Worm (Caenorhabditis elegans) whole organism, L3 larva: ENCODE results near the gene fbxa-100.

Experiments
- R02D3.7 ChIP-seq: fragments of 150-350 bp; optimal IDR thresholded peaks from 2 replicates; lab custom pipeline; 2014; ENCODE audit warnings: missing biosample characterization, missing genetic modification characterization
- ZK546.5 ChIP-seq: sonication (generic microtip); optimal IDR thresholded peaks from 2 replicates; lab custom pipeline; 2017; ENCODE audit warnings: missing biosample characterization, missing genetic modification characterization
- aly-2 ChIP-seq: fragments of 150-350 bp; optimal IDR thresholded peaks from 2 replicates; lab custom pipeline; 2014; ENCODE audit warnings: missing biosample characterization, missing genetic modification characterization
- ama-1 ChIP-seq: fragments of 150-350 bp; optimal IDR thresholded peaks from 2 replicates; lab custom pipeline; 2018
- ceh-16 ChIP-seq: sonication (generic microtip); optimal IDR thresholded peaks from 2 replicates; lab custom pipeline; 2017; ENCODE audit warnings: missing biosample characterization, missing genetic modification characterization
- ceh-28 ChIP-seq: fragments of 150-350 bp; optimal IDR thresholded peaks from 2 replicates; lab custom pipeline; 2014; ENCODE audit warnings: missing biosample characterization, missing genetic modification reagents, missing genetic modification characterization
- ceh-82 ChIP-seq: fragments of 150-350 bp; optimal IDR thresholded peaks from 2 replicates; lab custom pipeline; 2014; ENCODE audit warnings: missing biosample characterization, missing genetic modification characterization
- ceh-9 ChIP-seq: sonication (generic microtip); optimal IDR thresholded peaks from 2 replicates; lab custom pipeline; 2018; ENCODE audit warnings: missing biosample characterization, missing genetic modification characterization
- daf-12 ChIP-seq: fragments of 150-350 bp; optimal IDR thresholded peaks from 2 replicates; lab custom pipeline; 2014; ENCODE audit warnings: missing biosample characterization, missing genetic modification reagents, missing genetic modification characterization
- egl-5 ChIP-seq: fragments of 150-350 bp; optimal IDR thresholded peaks from 2 replicates; lab custom pipeline; 2017; ENCODE audit warnings: missing biosample characterization, missing genetic modification reagents, missing genetic modification characterization, inconsistent platforms
- elt-1 ChIP-seq: fragments of 150-350 bp; optimal IDR thresholded peaks from 2 replicates; lab custom pipeline; 2014; ENCODE audit warnings: missing biosample characterization, missing genetic modification characterization
- elt-2 ChIP-seq: sonication (generic microtip); optimal IDR thresholded peaks from 2 replicates; lab custom pipeline; 2016; ENCODE audit warnings: missing genetic modification reagents, mild to moderate bottlenecking, missing genetic modification characterization, missing compliant biosample characterization
- elt-3 ChIP-seq, 3 experiments: fragments of 150-350 bp in 1 of 3; sonication (generic microtip) in 2 of 3; optimal IDR thresholded peaks; 2 replicates in 2 of 3; 4 replicates in 1 of 3; lab custom pipeline; 2014 to 2017; ENCODE audit warnings: missing biosample characterization in 3 of 3, missing genetic modification characterization in 3 of 3
- eor-1 ChIP-seq, 2 experiments: fragments of 150-350 bp; optimal IDR thresholded peaks; 2 replicates each; lab custom pipeline; 2014 to 2018; ENCODE audit warnings: missing biosample characterization in 2 of 2, missing genetic modification characterization in 2 of 2
- fkh-10 ChIP-seq: sonication (generic microtip); optimal IDR thresholded peaks from 2 replicates; lab custom pipeline; 2017; ENCODE audit warnings: missing biosample characterization, missing genetic modification reagents, missing genetic modification characterization
- fkh-2 ChIP-seq: fragments of 150-350 bp; optimal IDR thresholded peaks from 2 replicates; lab custom pipeline; 2014; ENCODE audit warnings: missing biosample characterization, missing genetic modification reagents, missing genetic modification characterization
- hmg-11 ChIP-seq: sonication (generic microtip); optimal IDR thresholded peaks from 2 replicates; lab custom pipeline; 2016; ENCODE audit warnings: missing genetic modification characterization, missing compliant biosample characterization
- jun-1 ChIP-seq: fragments of 150-350 bp; optimal IDR thresholded peaks from 2 replicates; lab custom pipeline; 2014; ENCODE audit warnings: missing biosample characterization, missing genetic modification reagents, missing genetic modification characterization
- lin-39 ChIP-seq: fragments of 150-350 bp; optimal IDR thresholded peaks from 2 replicates; lab custom pipeline; 2018; ENCODE audit warnings: missing biosample characterization, missing genetic modification reagents, missing genetic modification characterization
- lsy-12 ChIP-seq: sonication (generic microtip); optimal IDR thresholded peaks from 2 replicates; lab custom pipeline; 2016; ENCODE audit warnings: mild to moderate bottlenecking, missing genetic modification characterization, missing compliant biosample characterization
- mml-1 ChIP-seq: fragments of 150-350 bp; sonication (generic microtip); optimal IDR thresholded peaks from 3 replicates; lab custom pipeline; 2014; ENCODE audit warnings: missing biosample characterization, missing genetic modification characterization
- nhr-11 ChIP-seq: fragments of 150-350 bp; optimal IDR thresholded peaks from 2 replicates; lab custom pipeline; 2014; ENCODE audit warnings: missing biosample characterization, missing genetic modification characterization
- nhr-12 ChIP-seq: fragments of 150-350 bp; optimal IDR thresholded peaks from 2 replicates; lab custom pipeline; 2014; ENCODE audit warnings: missing biosample characterization, missing genetic modification characterization
- nhr-23 ChIP-seq: fragments of 150-350 bp; optimal IDR thresholded peaks from 2 replicates; lab custom pipeline; 2014; ENCODE audit warnings: missing biosample characterization, missing genetic modification reagents, missing genetic modification characterization
- nhr-237 ChIP-seq: fragments of 150-350 bp; optimal IDR thresholded peaks from 2 replicates; lab custom pipeline; 2014; ENCODE audit warnings: missing biosample characterization, missing genetic modification characterization
- nhr-25 ChIP-seq: sonication (generic microtip); optimal IDR thresholded peaks from 2 replicates; lab custom pipeline; 2017; ENCODE audit warnings: missing biosample characterization, missing genetic modification characterization
- nhr-43 ChIP-seq: sonication (generic microtip); optimal IDR thresholded peaks from 2 replicates; lab custom pipeline; 2016; ENCODE audit warnings: mild to moderate bottlenecking, missing genetic modification characterization, missing compliant biosample characterization; ENCODE audit not compliant: poor library complexity, severe bottlenecking
- nhr-67 ChIP-seq: fragments of 150-350 bp; optimal IDR thresholded peaks from 2 replicates; lab custom pipeline; 2014; ENCODE audit warnings: missing biosample characterization, missing genetic modification characterization
- nhr-76 ChIP-seq: fragments of 150-350 bp; sonication (generic microtip); optimal IDR thresholded peaks from 5 replicates; lab custom pipeline; 2014; ENCODE audit warnings: missing biosample characterization, missing genetic modification characterization
- nhr-77 ChIP-seq: fragments of 150-350 bp; optimal IDR thresholded peaks from 2 replicates; lab custom pipeline; 2014; ENCODE audit warnings: missing biosample characterization, missing genetic modification characterization
- skn-1 ChIP-seq: fragments of 150-350 bp; optimal IDR thresholded peaks from 2 replicates; lab custom pipeline; 2014; ENCODE audit warnings: missing biosample characterization, missing genetic modification characterization
- tbx-2 ChIP-seq: sonication (generic microtip); optimal IDR thresholded peaks from 2 replicates; lab custom pipeline; 2016; ENCODE audit warnings: mild to moderate bottlenecking, missing genetic modification characterization, missing compliant biosample characterization
- unc-39 ChIP-seq: sonication (generic microtip); optimal IDR thresholded peaks from 4 replicates; lab custom pipeline; 2017; ENCODE audit warnings: missing biosample characterization, missing genetic modification characterization
- unc-62 ChIP-seq: fragments of 150-350 bp; sonication (generic microtip); optimal IDR thresholded peaks from 4 replicates; lab custom pipeline; 2014; ENCODE audit warnings: missing biosample characterization, missing genetic modification reagents, missing genetic modification characterization
- zag-1 ChIP-seq: fragments of 150-350 bp; optimal IDR thresholded peaks from 2 replicates; lab custom pipeline; 2014; ENCODE audit warnings: missing biosample characterization, missing genetic modification characterization
- ztf-4 ChIP-seq: fragments of 150-350 bp; optimal IDR thresholded peaks from 2 replicates; lab custom pipeline; 2014; ENCODE audit warnings: missing biosample characterization, missing genetic modification characterization

The fbxa-100 gene

DNA sequence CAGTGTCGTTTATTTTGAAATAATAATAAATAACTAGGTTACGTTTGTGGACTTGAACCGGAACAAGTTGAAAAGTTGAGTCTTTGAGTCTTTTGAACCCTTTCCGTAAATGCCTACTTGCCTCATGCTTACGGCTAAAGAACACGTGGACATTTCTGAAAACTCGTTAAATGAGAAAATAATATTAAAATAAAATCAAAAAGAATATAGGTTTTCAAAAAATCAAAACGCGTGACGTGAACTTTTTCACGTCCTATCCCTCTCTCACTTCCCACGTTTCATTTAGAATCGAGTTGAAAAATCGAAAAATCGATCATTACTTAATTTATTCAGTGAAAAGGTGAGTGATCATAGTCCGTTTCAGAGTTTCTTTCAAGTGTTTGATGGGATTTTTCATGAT, 12.7 kb downstream of the fbxa-100 start, which contains the start of gene best-12:
Gene best-12, plus strand, starts transcription at position 301 of the 400 bp plus-strand sequence.
- TF ChIP-seq egl-5 (tag; lab: Kevin White, UChicago) (no peak), elt-3 (tag; optimal IDR thresholded peaks at IDR 0.05; lab: Kevin White, UChicago) (no peak), fkh-10 (GFP tag; lab: Kevin White, UChicago) (no peak), daf-12 (tag; lab: Kevin White, UChicago) (no peak), mml-1 (tag; lab: Kevin White, UChicago) (no peak), lin-39 (tag; lab: Kevin White, UChicago) (no peak), ama-1 (lab: Kevin White, UChicago) (no peak), aly-2 (no peak), ceh-9 (no peak), zag-1 (tag; lab: Kevin White, UChicago) (no peak), ceh-82 (tag; lab: Kevin White, UChicago) (no peak), R02D3.7 (tag; lab: Kevin White, UChicago) (no peak), jun-1 (tag; lab: Kevin White, UChicago) (no peak), nhr-67 (tag; lab: Kevin White, UChicago) (no peak), elt-1 (tag; lab: Kevin White, UChicago) (no peak), elt-2 (tag; lab: Kevin White, UChicago) (no peak), ceh-16 (tag; lab: Kevin White, UChicago) (no peak), nhr-237 (no peak)

DNA sequence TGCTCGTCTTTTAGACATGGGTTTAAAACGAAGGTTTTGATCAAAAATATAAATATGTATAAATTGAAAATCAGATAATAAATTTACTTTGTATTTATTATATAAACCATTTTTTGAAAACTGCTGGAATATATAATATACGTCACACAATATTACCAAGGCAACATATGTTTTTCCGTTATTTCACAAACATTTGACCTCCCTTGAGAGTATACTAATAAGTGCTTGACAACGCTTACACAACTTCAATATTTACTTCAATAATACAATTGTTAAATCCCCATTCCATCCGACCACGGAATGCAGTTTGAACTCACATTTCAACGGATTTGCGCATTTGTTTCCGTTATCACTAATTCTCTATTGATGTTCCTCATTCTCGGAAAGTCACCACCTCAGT, 14.4 kb downstream of the fbxa-100 start, which contains the start of gene str-198:
Gene str-198, plus strand, starts transcription at position 301 of the 400 bp plus-strand sequence.
- no peak for TF ChIP-seq eor-1 (tag; optimal IDR thresholded peaks at IDR 0.05; lab: Kevin White, UChicago)
- no peak for TF ChIP-seq unc-39 (tag; lab: Kevin White, UChicago)
- no peak for TF ChIP-seq elt-2 (tag; lab: Kevin White, UChicago)
- no peak for TF ChIP-seq ceh-28 (tag; lab: Kevin White, UChicago)
- TF ChIP-seq nhr-67 (tag; lab: Kevin White, UChicago): no peak
- TF ChIP-seq unc-62: no peak
- no peak for TF ChIP-seq skn-1 (tag; lab: Kevin White, UChicago)
- TF ChIP-seq ama-1 (lab: Kevin White, UChicago): no peak
- no peak for TF ChIP-seq ztf-4
- TF ChIP-seq fkh-10 (GFP tag; lab: Kevin White, UChicago): no peak
- no peak for TF ChIP-seq nhr-23 (tag; lab: Kevin White, UChicago)
- TF ChIP-seq lsy-12: no peak
- TF ChIP-seq tbx-2: no peak

DNA sequence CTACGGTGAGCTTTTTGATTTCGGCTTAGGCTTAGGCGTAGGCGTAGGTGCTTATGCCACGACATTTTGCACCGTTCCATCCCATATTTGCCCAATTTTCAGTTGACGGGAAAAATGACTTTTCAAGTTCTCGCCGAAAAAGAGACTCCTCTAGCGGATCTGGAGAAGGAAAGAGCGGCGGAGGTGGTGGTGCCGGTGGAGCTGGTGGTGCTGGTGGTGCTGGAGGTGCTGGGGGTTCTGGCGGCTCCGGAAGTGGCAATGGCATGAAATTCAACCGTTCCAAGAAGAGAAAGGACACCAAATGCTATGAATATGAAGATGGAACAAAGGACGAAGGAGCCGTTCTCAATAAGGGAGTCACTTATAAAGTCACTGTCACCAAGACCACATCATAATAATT, 14.8 kb downstream of the fbxa-100 start:
- no peak for TF ChIP-seq elt-2 (tag; lab: Kevin White, UChicago)
- no peak for TF ChIP-seq nhr-12
- TF ChIP-seq ama-1 (lab: Kevin White, UChicago): no peak
- no peak for TF ChIP-seq elt-1 (tag; lab: Kevin White, UChicago)
- TF ChIP-seq ceh-28 (tag; lab: Kevin White, UChicago): no peak
- no peak for TF ChIP-seq hmg-11 (tag; lab: Kevin White, UChicago)
- no peak for TF ChIP-seq nhr-23 (tag; lab: Kevin White, UChicago)
- no peak for TF ChIP-seq daf-12 (tag; lab: Kevin White, UChicago)
- TF ChIP-seq fkh-2 (tag; lab: Kevin White, UChicago): no peak
- no peak for TF ChIP-seq elt-3 (tag; optimal IDR thresholded peaks at IDR 0.05; lab: Kevin White, UChicago)
- no peak for TF ChIP-seq nhr-76
- no peak for TF ChIP-seq unc-39 (tag; lab: Kevin White, UChicago)
- no peak for TF ChIP-seq nhr-25
- TF ChIP-seq lsy-12: no peak
- no peak for TF ChIP-seq nhr-67 (tag; lab: Kevin White, UChicago)
- no peak for TF ChIP-seq nhr-77 (tag; lab: Kevin White, UChicago)
- TF ChIP-seq nhr-237: no peak
- no peak for TF ChIP-seq ZK546.5 (tag; lab: Kevin White, UChicago)
- TF ChIP-seq nhr-11: no peak

DNA sequence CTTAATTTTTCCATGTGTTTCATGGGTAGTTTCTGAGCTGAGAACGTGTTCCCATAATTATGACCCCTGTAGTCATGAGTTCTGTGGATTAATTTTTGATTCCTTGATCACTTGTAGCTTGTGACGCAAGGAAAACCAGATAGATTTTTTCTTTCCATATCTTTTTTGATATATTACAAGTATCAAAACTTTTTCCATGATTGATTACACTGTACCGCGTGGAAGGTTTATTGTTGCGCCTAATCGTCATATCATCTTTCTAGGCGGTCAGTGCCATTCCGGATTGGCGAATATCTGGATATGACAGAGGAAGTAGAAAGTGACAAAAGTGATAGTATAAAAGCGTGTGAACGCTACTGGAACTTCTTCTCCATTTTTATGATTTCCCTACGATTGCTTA, 15.3 kb downstream of the fbxa-100 start, which contains the start of gene ZK285.2:
Gene ZK285.2, plus strand, starts transcription at position 301 of the 400 bp plus-strand sequence.
- TF ChIP-seq nhr-11 (no peak), ceh-28 (tag; lab: Kevin White, UChicago) (no peak), ceh-9 (no peak), nhr-43 (tag; lab: Kevin White, UChicago) (no peak), jun-1 (tag; lab: Kevin White, UChicago) (no peak)
